Fruit fly (Drosophila melanogaster) Kc167 (cell line): ENCODE data around the gene saturn.

Experiments used
- h ChIP-seq: fragments of >200 bp; optimal IDR thresholded peaks from 3 replicates; lab custom pipeline; 2018; ENCODE audit warnings: missing external identifiers
- psq ChIP-seq: fragments of >200 bp; optimal IDR thresholded peaks from 2 replicates; lab custom pipeline; 2017; ENCODE audit warnings: missing external identifiers

DNA sequence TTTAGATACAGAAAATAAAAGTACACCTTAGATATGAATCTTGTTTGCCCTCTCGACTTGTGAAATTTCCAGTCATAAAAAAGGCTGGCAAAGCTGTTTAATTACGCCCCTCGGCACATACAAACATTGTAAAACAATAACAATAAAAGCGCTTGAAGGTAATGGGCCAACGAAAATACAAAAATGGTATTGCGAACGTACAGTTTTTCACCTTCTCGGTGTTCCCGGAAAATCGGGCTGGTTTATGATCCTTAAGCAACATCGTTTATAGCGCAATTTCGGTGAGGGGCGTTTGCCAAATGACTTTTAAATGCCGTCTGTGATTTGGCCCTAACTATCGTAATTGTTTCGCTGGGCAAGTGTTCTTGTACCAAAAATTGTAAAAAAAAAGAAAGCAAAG is 18.1 kb upstream of the saturn start:
- TF ChIP-seq h (lab: Kevin White, UChicago), result no peak
- no peak for TF ChIP-seq psq (lab: Kevin White, UChicago)
